Worm (Caenorhabditis elegans) whole organism, L4/young adult: ENCODE measurements around the gene ZK632.2.

Experiments used
- W03F9.2 ChIP-seq: fragments of 150-350 bp; optimal IDR thresholded peaks from 2 replicates; lab custom pipeline; 2014; ENCODE audit warnings: missing biosample characterization, missing genetic modification characterization
- dao-5 ChIP-seq: sonication (generic microtip); optimal IDR thresholded peaks from 2 replicates; lab custom pipeline; 2016; ENCODE audit warnings: missing genotype, missing genetic modification characterization, moderate library complexity, missing compliant biosample characterization
- him-1 ChIP-seq: sonication (generic microtip); optimal IDR thresholded peaks from 2 replicates; lab custom pipeline; 2016; ENCODE audit warnings: missing genotype, missing genetic modification reagents, missing genetic modification characterization, missing compliant biosample characterization

Gene ZK632.2

ce11 chrIII:9825073-9825828 is 26.3 kb downstream of the ZK632.2 start, which contains the start of gene ZK632.9:
TSS of gene ZK632.9 (minus strand) at chrIII:9825432.
- TF ChIP-seq W03F9.2 (no peak), him-1 (no peak), dao-5 (tag; lab: Kevin White, UChicago) (no peak)

- TF ChIP-seq him-1 = no peak
- no peak for TF ChIP-seq W03F9.2
- no peak for TF ChIP-seq dao-5 (tag; lab: Kevin White, UChicago)
Measured at ce11 chrIII:9826005-9826404, 27.1 kb downstream of the ZK632.2 start.

ce11 chrIII:9827163-9827951 is 28.4 kb downstream of the ZK632.2 start, which contains the start of the genes ZK632.10 and ZK632.11:
TSS of gene ZK632.10 (minus strand) at chrIII:9827722.
TSS of gene ZK632.11 (plus strand) at chrIII:9827915.
- TF ChIP-seq W03F9.2 (peak; percentile 85), him-1 (no peak)

- no peak for TF ChIP-seq W03F9.2
- TF ChIP-seq him-1 = no peak
- TF ChIP-seq dao-5 (tag; lab: Kevin White, UChicago) = no peak
Measured at ce11 chrIII:9830502-9830901, 31.6 kb downstream of the ZK632.2 start, which contains the start of gene ZK632.12. TSS of gene ZK632.12 (plus strand) at chrIII:9830802.

ce11 chrIII:9832569-9832968 is 33.7 kb downstream of the ZK632.2 start:
- TF ChIP-seq him-1 (no peak), W03F9.2 (no peak), dao-5 (tag; lab: Kevin White, UChicago) (no peak)

- no peak for TF ChIP-seq W03F9.2
- no peak for TF ChIP-seq him-1
- no peak for TF ChIP-seq dao-5 (tag; lab: Kevin White, UChicago)
Measured at ce11 chrIII:9834888-9835287, 36.0 kb downstream of the ZK632.2 start, which contains the start of gene K11H3.8. TSS of gene K11H3.8 (plus strand) at chrIII:9835188.

ce11 chrIII:9843715-9844114 is 44.8 kb downstream of the ZK632.2 start, which contains the start of gene K11H3.5:
TSS of gene K11H3.5 (plus strand) at chrIII:9843768.
- TF ChIP-seq dao-5 (tag; lab: Kevin White, UChicago) = no peak
- TF ChIP-seq him-1 = no peak
- TF ChIP-seq W03F9.2 = no peak

- TF ChIP-seq dao-5 (tag; lab: Kevin White, UChicago) (no peak), him-1 (no peak), W03F9.2 (no peak)
Measured at ce11 chrIII:9846093-9846492, 47.2 kb downstream of the ZK632.2 start, which contains the start of gene K11H3.2. TSS of gene K11H3.2 (plus strand) at chrIII:9846393.

- peak; percentile 69 for TF ChIP-seq W03F9.2
- TF ChIP-seq dao-5 (tag; lab: Kevin White, UChicago) = no peak
- TF ChIP-seq him-1 = no peak
Measured at ce11 chrIII:9848083-9848482, 49.2 kb downstream of the ZK632.2 start, which contains the start of gene mrpl-36. TSS of gene mrpl-36 (minus strand) at chrIII:9848116.

- TF ChIP-seq W03F9.2 (no peak), him-1 (no peak)
Measured at ce11 chrIII:9848603-9849002, 49.7 kb downstream of the ZK632.2 start.

- no peak for TF ChIP-seq him-1
- TF ChIP-seq W03F9.2 = no peak
- no peak for TF ChIP-seq dao-5 (tag; lab: Kevin White, UChicago)
Measured at ce11 chrIII:9849950-9850349, 51.0 kb downstream of the ZK632.2 start.

- TF ChIP-seq W03F9.2 (no peak), him-1 (no peak), dao-5 (tag; lab: Kevin White, UChicago) (no peak)
Measured at ce11 chrIII:9850877-9851276, 52.0 kb downstream of the ZK632.2 start.

ce11 chrIII:9851547-9851946 is 52.6 kb downstream of the ZK632.2 start, which contains the start of gene K11H3.3:
TSS of gene K11H3.3 (plus strand) at chrIII:9851854.
- TF ChIP-seq him-1 (no peak), dao-5 (tag; lab: Kevin White, UChicago) (no peak), W03F9.2 (no peak)
